Worm (Caenorhabditis elegans): ENCODE measurements around the gene ced-10.

Gene ced-10

DNA sequence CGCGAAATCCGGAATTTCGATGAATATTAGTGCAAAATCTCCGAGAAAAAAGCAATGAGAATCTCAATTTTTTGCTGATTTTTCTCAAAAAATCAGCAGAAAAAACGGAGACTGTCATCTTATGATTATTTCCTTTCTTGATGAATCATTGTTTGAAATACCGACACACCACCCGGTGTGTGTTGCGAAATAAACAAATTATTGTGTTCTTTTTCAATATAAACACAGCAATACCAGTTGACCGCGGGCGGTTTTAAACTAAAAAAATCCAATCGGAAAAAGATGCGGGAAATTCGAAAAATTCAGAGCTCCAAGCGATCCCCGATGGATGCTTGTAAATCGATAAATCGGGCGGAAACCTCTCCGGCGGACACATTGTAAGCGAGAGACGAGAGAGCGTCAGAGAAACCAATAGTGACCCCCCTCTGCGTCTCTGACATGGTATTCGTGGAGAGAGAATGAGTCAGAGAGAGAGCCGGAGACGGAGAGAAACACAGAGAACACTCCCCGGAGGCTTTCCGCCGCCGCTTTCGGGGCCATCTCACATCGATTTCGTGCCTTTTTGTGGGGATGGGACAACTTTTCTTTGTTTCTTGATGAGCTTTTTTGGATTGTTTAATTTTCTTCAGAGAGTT lies 6.2 kb upstream of the ced-10 start:
- TF ChIP-seq lim-7 (GFP tag; IDR thresholded peaks at IDR 0.05): 0 out of 2 replicates have a peak, but pooled peaks have one; percentile 33
- TF ChIP-seq nhr-76 (tag; optimal IDR thresholded peaks at IDR 0.05): no peak
- no peak for TF ChIP-seq nhr-6 (tag; optimal IDR thresholded peaks at IDR 0.05)
- TF ChIP-seq nhr-11 (tag; optimal IDR thresholded peaks at IDR 0.05): no peak
- no peak for TF ChIP-seq ceh-32 (tag; optimal IDR thresholded peaks at IDR 0.05; ENCODE audit: poor library complexity)
- TF ChIP-seq aly-2 (tag; optimal IDR thresholded peaks at IDR 0.05): no peak
- no peak for TF ChIP-seq Y5F2A.4 (GFP tag; optimal IDR thresholded peaks at IDR 0.05)
- no peak for TF ChIP-seq ztf-11 (tag; optimal IDR thresholded peaks at IDR 0.05)
- TF ChIP-seq daf-8 (GFP tag; IDR thresholded peaks at IDR 0.05): no peak
- no peak for TF ChIP-seq snpc-1.2 (GFP tag; IDR thresholded peaks at IDR 0.05)
- TF ChIP-seq F26F4.8 (GFP tag; conservative IDR thresholded peaks at IDR 0.05): no peak
- TF ChIP-seq saeg-2 (GFP tag; IDR thresholded peaks at IDR 0.05): no peak
- no peak for TF ChIP-seq skn-1 (tag; optimal IDR thresholded peaks at IDR 0.05)
- TF ChIP-seq egl-43 (GFP tag; IDR thresholded peaks at IDR 0.05): peak; percentile 68; the same call in 1 of the 2 replicates
- TF ChIP-seq mdl-1 (tag; optimal IDR thresholded peaks at IDR 0.05): peak in 1 of 2 experiments; percentile 13
- TF ChIP-seq aha-1 (tag): peak; percentile 47
- no peak for TF ChIP-seq nhr-102 (tag; optimal IDR thresholded peaks at IDR 0.05)
- no peak for TF ChIP-seq lin-29 (GFP tag; IDR thresholded peaks at IDR 0.05)
- TF ChIP-seq unc-130 (GFP tag; optimal IDR thresholded peaks at IDR 0.05): no peak
- TF ChIP-seq arid-1 (GFP tag; conservative IDR thresholded peaks at IDR 0.05): no peak
- TF ChIP-seq ceh-20 (GFP tag; IDR thresholded peaks at IDR 0.05): no peak
- no peak for TF ChIP-seq pqm-1 (tag; optimal IDR thresholded peaks at IDR 0.05)
- no peak for TF ChIP-seq mxl-2 (GFP tag; conservative IDR thresholded peaks at IDR 0.05)
- peak; percentile 36; the same call in 1 of the 2 replicates for TF ChIP-seq dmd-6 (GFP tag; IDR thresholded peaks at IDR 0.05)
- no peak for TF ChIP-seq nhr-42 (GFP tag; IDR thresholded peaks at IDR 0.05)
- TF ChIP-seq zag-1 (tag; optimal IDR thresholded peaks at IDR 0.05): no peak
- TF ChIP-seq Y105C5A.15 (GFP tag; IDR thresholded peaks at IDR 0.05): no peak
- TF ChIP-seq D1046.2 (GFP tag; IDR thresholded peaks at IDR 0.05): no peak
- TF ChIP-seq dve-1 (tag; optimal IDR thresholded peaks at IDR 0.05; ENCODE audit: insufficient read depth): peak; percentile 48
- TF ChIP-seq T26A8.4 (GFP tag; IDR thresholded peaks at IDR 0.05): 0 out of 2 replicates have a peak, but pooled peaks have one; percentile 12
- TF ChIP-seq F10B5.3 (tag; optimal IDR thresholded peaks at IDR 0.05): no peak
- TF ChIP-seq ceh-44 (GFP tag; IDR thresholded peaks at IDR 0.05): 0 out of 2 replicates have a peak, but pooled peaks have one; percentile 6
- TF ChIP-seq lin-1 (GFP tag; IDR thresholded peaks at IDR 0.05): no peak
- no peak for TF ChIP-seq zfp-2 (tag; optimal IDR thresholded peaks at IDR 0.05)
- peak in 1 of 2 experiments; percentile 64 for TF ChIP-seq lsy-2 (tag; optimal IDR thresholded peaks at IDR 0.05)
- peak; percentile 60 for TF ChIP-seq mep-1 (tag; optimal IDR thresholded peaks at IDR 0.05)
- no peak for TF ChIP-seq ZK546.5 (tag; optimal IDR thresholded peaks at IDR 0.05)
- TF ChIP-seq hlh-30 (tag; optimal IDR thresholded peaks at IDR 0.05; ENCODE audit: insufficient read depth): peak; percentile 60
- no peak for TF ChIP-seq ztf-7 (tag; optimal IDR thresholded peaks at IDR 0.05)
- no peak for TF ChIP-seq tra-1 (GFP tag; IDR thresholded peaks at IDR 0.05)
- TF ChIP-seq T20F7.1 (GFP tag; optimal IDR thresholded peaks at IDR 0.05): no peak
- no peak for TF ChIP-seq unc-39 (tag; optimal IDR thresholded peaks at IDR 0.05)
- no peak for TF ChIP-seq Y48G9A.11 (GFP tag; IDR thresholded peaks at IDR 0.05)
- no peak for TF ChIP-seq F37D6.2 (tag; optimal IDR thresholded peaks at IDR 0.05)
- TF ChIP-seq nhr-237 (tag; optimal IDR thresholded peaks at IDR 0.05): no peak
- TF ChIP-seq nhr-28 (tag; optimal IDR thresholded peaks at IDR 0.05): peak; percentile 18
- TF ChIP-seq unc-62 (GFP tag; optimal IDR thresholded peaks at IDR 0.05 in 1 of 2): peak in 1 of 2 experiments; percentile 96
- no peak for TF ChIP-seq unc-62 (tag; optimal IDR thresholded peaks at IDR 0.05)
- TF ChIP-seq fos-1 (tag; optimal IDR thresholded peaks at IDR 0.05): no peak
- TF ChIP-seq ceh-62 (tag; optimal IDR thresholded peaks at IDR 0.05): no peak
- no peak for TF ChIP-seq vab-7 (GFP tag; IDR thresholded peaks at IDR 0.05)
- TF ChIP-seq lir-3 (tag; optimal IDR thresholded peaks at IDR 0.05): no peak
